Worm (Caenorhabditis elegans): ENCODE results near the gene lgc-27.

DNA sequence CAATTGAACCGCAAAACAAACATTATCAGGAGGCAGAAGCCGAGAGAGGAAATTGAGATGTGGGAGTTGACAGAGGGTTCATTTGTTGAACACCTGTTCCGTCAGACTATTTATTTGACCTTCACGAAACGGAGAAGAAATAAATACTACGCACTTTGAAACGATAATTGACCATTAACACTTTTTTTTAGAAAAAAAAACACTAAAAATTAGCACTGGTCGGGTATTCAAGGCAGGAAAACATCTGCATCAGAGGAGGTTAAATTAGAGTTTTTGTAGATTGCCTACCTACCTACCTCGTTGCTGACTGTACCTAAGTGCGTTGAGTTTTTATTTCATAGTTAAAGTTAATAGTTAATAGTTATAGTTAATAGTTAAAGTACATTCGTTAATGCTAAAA lies 1.2 kb downstream of the lgc-27 start:
- TF ChIP-seq repo-1 (tag; optimal IDR thresholded peaks at IDR 0.05) (no peak), madf-10 (tag; optimal IDR thresholded peaks at IDR 0.05) (no peak), ceh-27 (GFP tag; optimal IDR thresholded peaks at IDR 0.05) (no peak)
